Worm (Caenorhabditis elegans) whole organism, mixed stage, embryonic: ENCODE data around the gene F40G9.8.

Experiments used
- M03D4.4 ChIP-seq: sonication (generic microtip); optimal IDR thresholded peaks from 2 replicates; lab custom pipeline; 2017; ENCODE audit warnings: mild to moderate bottlenecking, missing genetic modification characterization, missing compliant biosample characterization
- blmp-1 ChIP-seq: fragments of 150-350 bp; optimal IDR thresholded peaks from 2 replicates; lab custom pipeline; 2014; ENCODE audit warnings: missing biosample characterization, missing genetic modification characterization
- ceh-39 ChIP-seq: fragments of 150-350 bp; optimal IDR thresholded peaks from 2 replicates; lab custom pipeline; 2014; ENCODE audit warnings: missing biosample characterization, missing genetic modification characterization
- ceh-43 ChIP-seq: fragments of 200-800 bp; sonication (Bioruptor generic); optimal IDR thresholded peaks from 2 replicates; lab custom pipeline; 2018; ENCODE audit warnings: mild to moderate bottlenecking, missing genetic modification characterization, moderate library complexity, missing compliant biosample characterization
- ceh-83 ChIP-seq: fragments of 200-800 bp; sonication (Bioruptor generic); optimal IDR thresholded peaks from 2 replicates; lab custom pipeline; 2018; ENCODE audit warnings: mild to moderate bottlenecking, missing genetic modification characterization, missing compliant biosample characterization
- ces-1 ChIP-seq: fragments of 150-350 bp; optimal IDR thresholded peaks from 2 replicates; lab custom pipeline; 2014; ENCODE audit warnings: missing biosample characterization, missing genetic modification reagents, missing genetic modification characterization
- cnd-1 ChIP-seq: fragments of 200-800 bp; sonication (Bioruptor generic); optimal IDR thresholded peaks from 2 replicates; lab custom pipeline; 2018; ENCODE audit warnings: mild to moderate bottlenecking, missing genetic modification characterization, missing compliant biosample characterization
- drap-1 ChIP-seq: fragments of 200-800 bp; sonication (Bioruptor generic); optimal IDR thresholded peaks from 3 replicates; lab custom pipeline; 2018; ENCODE audit warnings: mild to moderate bottlenecking, missing genetic modification characterization, missing compliant biosample characterization
- elt-1 ChIP-seq: sonication (generic microtip); optimal IDR thresholded peaks from 2 replicates; lab custom pipeline; 2017; ENCODE audit warnings: missing genetic modification characterization, mild to moderate bottlenecking, missing compliant biosample characterization, antibody characterized with exemption, moderate library complexity, borderline replicate concordance; ENCODE audit not compliant: insufficient read depth
- elt-3 ChIP-seq: fragments of 150-350 bp; optimal IDR thresholded peaks from 2 replicates; lab custom pipeline; 2014; ENCODE audit warnings: missing biosample characterization, missing genetic modification characterization
- flh-1 ChIP-seq: fragments of 200-800 bp; sonication (Bioruptor generic); optimal IDR thresholded peaks from 2 replicates; lab custom pipeline; 2018; ENCODE audit warnings: mild to moderate bottlenecking, missing genetic modification characterization, moderate library complexity, missing compliant biosample characterization
- ham-2 ChIP-seq: fragments of 200-800 bp; sonication (Bioruptor generic); optimal IDR thresholded peaks from 2 replicates; lab custom pipeline; 2018; ENCODE audit warnings: mild to moderate bottlenecking, missing genetic modification characterization, missing compliant biosample characterization
- hlh-1 ChIP-seq: fragments of 150-350 bp; optimal IDR thresholded peaks from 2 replicates; lab custom pipeline; 2014; ENCODE audit warnings: missing biosample characterization, missing genetic modification reagents, missing genetic modification characterization
- lin-13 ChIP-seq: fragments of 150-350 bp; optimal IDR thresholded peaks from 2 replicates; lab custom pipeline; 2014; ENCODE audit warnings: missing biosample characterization, missing genetic modification characterization
- lin-32 ChIP-seq: fragments of 200-800 bp; sonication (Bioruptor generic); optimal IDR thresholded peaks from 2 replicates; lab custom pipeline; 2018; ENCODE audit warnings: mild to moderate bottlenecking, missing genetic modification characterization, missing compliant biosample characterization
- mab-5 ChIP-seq: fragments of 150-350 bp; optimal IDR thresholded peaks from 2 replicates; lab custom pipeline; 2014; ENCODE audit warnings: missing biosample characterization, missing genetic modification characterization
- mep-1 ChIP-seq: fragments of 150-350 bp; optimal IDR thresholded peaks from 2 replicates; lab custom pipeline; 2017; ENCODE audit warnings: missing biosample characterization, missing genetic modification reagents, missing genetic modification characterization, inconsistent platforms
- mls-2 ChIP-seq: sonication (generic microtip); optimal IDR thresholded peaks from 2 replicates; lab custom pipeline; 2016; ENCODE audit warnings: mild to moderate bottlenecking, missing genetic modification characterization, moderate library complexity, missing compliant biosample characterization
- nhr-12 ChIP-seq: fragments of 150-350 bp; optimal IDR thresholded peaks from 2 replicates; lab custom pipeline; 2014; ENCODE audit warnings: missing biosample characterization, missing genetic modification characterization
- nhr-2 ChIP-seq: fragments of 150-350 bp; optimal IDR thresholded peaks from 2 replicates; lab custom pipeline; 2014; ENCODE audit warnings: missing biosample characterization, missing genetic modification characterization
- nhr-237 ChIP-seq: fragments of 150-350 bp; optimal IDR thresholded peaks from 2 replicates; lab custom pipeline; 2014; ENCODE audit warnings: missing biosample characterization, missing genetic modification characterization
- nhr-28 ChIP-seq: fragments of 150-350 bp; optimal IDR thresholded peaks from 2 replicates; lab custom pipeline; 2014; ENCODE audit warnings: missing biosample characterization, missing genetic modification characterization
- nhr-76 ChIP-seq: sonication (generic microtip); optimal IDR thresholded peaks from 2 replicates; lab custom pipeline; 2017; ENCODE audit warnings: missing biosample characterization, missing genetic modification characterization
- pha-4 ChIP-seq: fragments of 150-350 bp; optimal IDR thresholded peaks from 2 replicates; lab custom pipeline; 2018; ENCODE audit warnings: missing biosample characterization, missing genetic modification reagents, missing genetic modification characterization
- sem-2 ChIP-seq: fragments of 200-800 bp; sonication (Bioruptor generic); optimal IDR thresholded peaks from 2 replicates; lab custom pipeline; 2018; ENCODE audit warnings: mild to moderate bottlenecking, missing genetic modification characterization, missing compliant biosample characterization
- snpc-4 ChIP-seq: fragments of 150-350 bp; optimal IDR thresholded peaks from 2 replicates; lab custom pipeline; 2014; ENCODE audit warnings: missing biosample characterization, missing genetic modification characterization
- sptf-1 ChIP-seq: sonication (generic microtip); optimal IDR thresholded peaks from 2 replicates; lab custom pipeline; 2017; ENCODE audit warnings: mild to moderate bottlenecking, missing genetic modification characterization, moderate library complexity, missing compliant biosample characterization
- tbx-8 ChIP-seq: fragments of 200-800 bp; sonication (Bioruptor generic); optimal IDR thresholded peaks from 2 replicates; lab custom pipeline; 2018; ENCODE audit warnings: mild to moderate bottlenecking, missing genetic modification characterization, moderate library complexity, missing compliant biosample characterization
- unc-120 ChIP-seq: sonication (generic microtip); optimal IDR thresholded peaks from 2 replicates; lab custom pipeline; 2017; ENCODE audit warnings: missing genetic modification characterization, missing compliant biosample characterization; ENCODE audit not compliant: poor library complexity, severe bottlenecking
- unc-39 ChIP-seq: fragments of 150-350 bp; optimal IDR thresholded peaks from 2 replicates; lab custom pipeline; 2014; ENCODE audit warnings: missing biosample characterization, missing genetic modification characterization
- unc-62 ChIP-seq: fragments of 150-350 bp; optimal IDR thresholded peaks from 2 replicates; lab custom pipeline; 2014; ENCODE audit warnings: missing biosample characterization, missing genetic modification reagents, missing genetic modification characterization
- zip-8 ChIP-seq: fragments of 150-350 bp; optimal IDR thresholded peaks from 2 replicates; lab custom pipeline; 2014; ENCODE audit warnings: missing biosample characterization, missing genetic modification characterization
- ztf-11 ChIP-seq: fragments of 150-350 bp; optimal IDR thresholded peaks from 2 replicates; lab custom pipeline; 2014; ENCODE audit warnings: missing biosample characterization, missing genetic modification characterization

Gene F40G9.8

ce11 chrIII:156645-157044, 8.0 kb downstream of the F40G9.8 start, which contains the start of the genes zig-13 and ver-1:
Gene zig-13 (minus strand): TSS chrIII:156745.
Gene ver-1 (plus strand): TSS chrIII:156824.
- TF ChIP-seq nhr-28 (no peak), mep-1 (tag; lab: Kevin White, UChicago) (no peak), M03D4.4 (tag; lab: Kevin White, UChicago) (no peak), flh-1 (GFP tag; lab: Kevin White, UChicago) (no peak), zip-8 (tag; lab: Kevin White, UChicago) (no peak), mls-2 (tag; lab: Kevin White, UChicago) (no peak), unc-62 (no peak), sptf-1 (tag; lab: Kevin White, UChicago) (no peak)
- TF ChIP-seq, all 35 proteins: peak for 0

- TF ChIP-seq elt-3 (tag; lab: Kevin White, UChicago) (peak; percentile 70), mep-1 (tag; lab: Kevin White, UChicago) (no peak)
These were observed 10.5 kb downstream of the F40G9.8 start for ce11 chrIII:154168-154567.

- TF ChIP-seq drap-1 (GFP tag; lab: Kevin White, UChicago) (no peak), lin-32 (GFP tag; lab: Kevin White, UChicago) (no peak), nhr-2 (tag; lab: Kevin White, UChicago) (no peak), zip-8 (tag; lab: Kevin White, UChicago) (no peak)
These were observed 13.6 kb downstream of the F40G9.8 start for ce11 chrIII:151084-151483.

- TF ChIP-seq hlh-1 = no peak
- TF ChIP-seq ceh-39 = no peak
- no peak for TF ChIP-seq sptf-1 (tag; lab: Kevin White, UChicago)
- TF ChIP-seq drap-1 (GFP tag; lab: Kevin White, UChicago) = no peak
- no peak for TF ChIP-seq lin-32 (GFP tag; lab: Kevin White, UChicago)
- TF ChIP-seq lin-13 (tag; lab: Kevin White, UChicago) = no peak
- TF ChIP-seq elt-1 (tag; lab: Kevin White, UChicago) = no peak
- TF ChIP-seq ces-1 = no peak
- TF ChIP-seq ceh-43 (GFP tag; lab: Kevin White, UChicago) = no peak
These were observed 15.5 kb downstream of the F40G9.8 start for ce11 chrIII:149132-149531.

- no peak for TF ChIP-seq hlh-1
- TF ChIP-seq mep-1 (tag; lab: Kevin White, UChicago) = no peak
- no peak for TF ChIP-seq zip-8 (tag; lab: Kevin White, UChicago)
- TF ChIP-seq ceh-39 = no peak
- TF ChIP-seq sptf-1 (tag; lab: Kevin White, UChicago) = no peak
- TF ChIP-seq ztf-11 = no peak
- TF ChIP-seq ham-2 (GFP tag; lab: Kevin White, UChicago) = no peak
- TF ChIP-seq M03D4.4 (tag; lab: Kevin White, UChicago) = no peak
- no peak for TF ChIP-seq nhr-12 (tag; lab: Kevin White, UChicago)
- no peak for TF ChIP-seq sem-2
- no peak for TF ChIP-seq mls-2 (tag; lab: Kevin White, UChicago)
- no peak for TF ChIP-seq lin-32 (GFP tag; lab: Kevin White, UChicago)
- no peak for TF ChIP-seq nhr-28
- TF ChIP-seq unc-120 (tag; lab: Kevin White, UChicago) = no peak
- TF ChIP-seq unc-39 (tag; lab: Kevin White, UChicago) = no peak
These were observed 17.1 kb downstream of the F40G9.8 start, which contains the start of gene sqst-5 for ce11 chrIII:147570-148076. Gene sqst-5 (minus strand): TSS chrIII:147620.

- TF ChIP-seq nhr-12 (tag; lab: Kevin White, UChicago) (no peak), mep-1 (tag; lab: Kevin White, UChicago) (no peak), zip-8 (tag; lab: Kevin White, UChicago) (no peak), lin-32 (GFP tag; lab: Kevin White, UChicago) (no peak), ham-2 (GFP tag; lab: Kevin White, UChicago) (no peak), nhr-28 (no peak)
These were observed 18.3 kb downstream of the F40G9.8 start, which contains the start of gene fbxb-84 for ce11 chrIII:146369-146768. Gene fbxb-84 (minus strand): TSS chrIII:146469.

ce11 chrIII:145078-145477, 19.6 kb downstream of the F40G9.8 start, which contains the start of the genes T17A3.12 and fbxb-83:
Gene T17A3.12 (minus strand): TSS chrIII:145178.
Gene fbxb-83 (minus strand): TSS chrIII:145211.
- TF ChIP-seq pha-4 (tag; lab: Kevin White, UChicago) (no peak), nhr-76 (no peak), mab-5 (tag; lab: Kevin White, UChicago) (no peak), M03D4.4 (tag; lab: Kevin White, UChicago) (no peak), ces-1 (no peak), blmp-1 (tag; lab: Kevin White, UChicago) (no peak), ceh-83 (GFP tag; lab: Kevin White, UChicago) (no peak), nhr-237 (tag; lab: Kevin White, UChicago) (no peak), unc-62 (no peak), sem-2 (no peak), drap-1 (GFP tag; lab: Kevin White, UChicago) (no peak), lin-32 (GFP tag; lab: Kevin White, UChicago) (no peak), tbx-8 (GFP tag; lab: Kevin White, UChicago) (no peak), elt-1 (tag; lab: Kevin White, UChicago) (no peak), snpc-4 (tag; lab: Kevin White, UChicago) (no peak), lin-13 (tag; lab: Kevin White, UChicago) (no peak), hlh-1 (no peak), cnd-1 (tag; lab: Kevin White, UChicago) (no peak)
